Worm (Caenorhabditis elegans): ENCODE measurements around the gene C15C8.8.

The C15C8.8 gene

DNA sequence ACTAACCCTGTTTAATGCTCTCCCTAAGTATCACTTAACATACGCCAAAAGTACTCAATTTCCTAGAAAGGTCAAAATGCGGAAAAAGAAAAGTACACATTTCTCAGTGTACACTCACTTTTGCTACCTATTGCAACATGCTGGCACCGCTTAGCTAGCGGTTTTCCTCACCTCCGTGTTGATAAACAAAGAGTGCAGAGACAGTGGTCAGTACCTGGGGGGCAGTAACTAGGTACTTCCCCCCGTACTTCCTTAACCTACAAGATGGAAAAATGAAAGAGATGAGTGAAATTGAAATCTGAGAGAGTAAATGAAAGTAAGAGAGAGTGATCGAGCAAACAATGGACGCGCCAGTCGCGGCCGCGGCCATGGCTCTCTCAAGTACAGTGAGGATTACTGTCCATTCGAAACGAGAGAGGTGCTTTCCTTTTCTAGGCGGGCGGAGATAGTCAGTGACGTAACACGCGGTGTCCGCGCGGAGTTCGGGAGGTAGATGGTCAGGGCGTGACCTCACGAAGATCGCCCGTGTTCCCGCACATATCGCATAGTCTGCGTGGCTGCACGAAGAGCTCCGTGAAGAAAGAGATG lies 16.0 kb downstream of the C15C8.8 start, which contains the start of gene cky-1 (continued):
- TF ChIP-seq hlh-11 (tag; optimal IDR thresholded peaks at IDR 0.05) (peak; percentile 8), snpc-4 (tag; optimal IDR thresholded peaks at IDR 0.05) (no peak), nhr-102 (tag; optimal IDR thresholded peaks at IDR 0.05) (no peak), tag-97 (GFP tag; IDR thresholded peaks at IDR 0.05) (no peak), daf-19 (GFP tag; conservative IDR thresholded peaks at IDR 0.05) (0 out of 2 replicates have a peak, but pooled peaks have one; percentile 59)

DNA sequence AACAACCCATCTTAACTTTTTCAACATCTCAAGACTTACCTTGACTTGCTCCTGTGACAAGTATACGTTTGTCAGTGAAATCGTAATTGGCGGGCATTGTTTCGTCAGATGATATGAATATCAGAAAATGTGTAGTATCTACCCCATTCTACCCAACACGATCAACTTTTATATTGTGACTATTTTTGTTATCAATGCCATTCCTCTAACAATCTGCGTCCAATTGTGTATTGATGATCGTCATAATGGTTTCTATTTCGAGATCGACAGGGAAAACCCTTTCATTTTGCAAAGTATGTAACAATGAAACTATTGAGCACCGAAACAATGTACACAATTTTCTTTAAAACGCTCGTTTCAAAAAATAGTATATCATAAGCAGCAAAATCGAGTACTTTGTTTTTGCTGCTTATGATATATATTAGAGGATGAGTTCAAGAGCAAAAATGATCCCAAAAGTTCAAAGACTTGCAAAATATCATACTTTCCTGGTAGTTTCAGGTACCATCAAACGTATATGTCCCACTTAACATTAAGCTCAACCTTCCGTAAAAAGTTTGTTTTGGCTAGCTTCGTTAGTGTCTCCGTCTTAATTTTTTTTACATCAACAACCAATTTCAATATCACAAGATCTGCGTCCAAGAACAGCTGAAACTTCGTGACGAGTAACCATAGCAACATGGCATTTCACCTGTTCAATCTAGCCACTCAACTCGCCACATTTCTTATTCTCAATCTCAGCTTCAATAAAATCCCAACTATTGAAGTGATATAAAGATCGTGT lies 18.6 kb downstream of the C15C8.8 start, which contains the start of the genes dhs-21 and xbx-9:
TSS of gene dhs-21 (minus strand) at position 181 of the 784 bp plus-strand sequence.
TSS of gene xbx-9 (plus strand) at position 734 of the 784 bp plus-strand sequence.
- TF ChIP-seq mxl-3 (GFP tag; optimal IDR thresholded peaks at IDR 0.05) (peak; percentile 35), nhr-10 (tag; optimal IDR thresholded peaks at IDR 0.05) (peak; percentile 30), ceh-20 (GFP tag; IDR thresholded peaks at IDR 0.05) (no peak), dmd-6 (GFP tag; IDR thresholded peaks at IDR 0.05) (peak; percentile 53), daf-16 (GFP tag; optimal IDR thresholded peaks at IDR 0.05) (no peak), daf-16 (tag; optimal IDR thresholded peaks at IDR 0.05) (peak; percentile 64), nhr-6 (tag; optimal IDR thresholded peaks at IDR 0.05) (peak; percentile 62), ZK546.5 (tag; optimal IDR thresholded peaks at IDR 0.05) (no peak), unc-62 (GFP tag; optimal IDR thresholded peaks at IDR 0.05 in 1 of 2) (peak in 1 of 2 experiments; percentile 95), unc-62 (tag; optimal IDR thresholded peaks at IDR 0.05) (no peak), dmd-9 (GFP tag; IDR thresholded peaks at IDR 0.05) (no peak), lin-1 (GFP tag; IDR thresholded peaks at IDR 0.05) (0 out of 2 replicates have a peak, but pooled peaks have one; percentile 17), hlh-30 (tag; optimal IDR thresholded peaks at IDR 0.05; ENCODE audit: insufficient read depth) (peak; percentile 65), saeg-2 (GFP tag; IDR thresholded peaks at IDR 0.05) (no peak), hlh-11 (tag; optimal IDR thresholded peaks at IDR 0.05) (peak; percentile 54), zfp-2 (tag; optimal IDR thresholded peaks at IDR 0.05) (no peak), pqm-1 (tag; optimal IDR thresholded peaks at IDR 0.05) (peak; percentile 65), mes-2 (tag; optimal IDR thresholded peaks at IDR 0.05; ENCODE audit: poor library complexity, severe bottlenecking) (peak; percentile 19), nhr-28 (tag; optimal IDR thresholded peaks at IDR 0.05) (peak; percentile 92), nhr-77 (tag; optimal IDR thresholded peaks at IDR 0.05) (peak; percentile 51), T20F7.1 (GFP tag; optimal IDR thresholded peaks at IDR 0.05) (peak; percentile 56), dve-1 (tag; optimal IDR thresholded peaks at IDR 0.05; ENCODE audit: insufficient read depth) (peak; percentile 64), ztf-7 (tag; optimal IDR thresholded peaks at IDR 0.05) (peak; percentile 49)

DNA sequence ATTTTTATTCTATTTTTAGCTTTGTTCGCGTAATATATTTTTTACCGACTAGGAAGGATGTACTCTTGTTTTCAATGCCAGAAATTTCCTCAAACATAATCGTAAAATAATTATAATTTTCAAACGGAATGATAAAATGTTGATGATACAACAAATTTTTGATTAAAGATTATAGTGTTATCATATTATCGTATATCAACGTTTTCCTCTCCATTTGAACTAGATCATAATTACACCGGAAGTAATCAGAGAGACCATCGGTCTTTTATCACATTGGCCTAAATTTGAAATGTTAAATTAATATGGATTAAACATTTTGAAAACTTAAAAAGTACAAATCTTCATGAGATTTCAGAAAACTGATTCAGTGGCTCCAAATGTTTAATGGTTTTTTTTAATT lies 19.6 kb downstream of the C15C8.8 start:
- TF ChIP-seq dmd-8 (GFP tag; IDR thresholded peaks at IDR 0.05) (no peak), daf-16 (GFP tag; optimal IDR thresholded peaks at IDR 0.05) (no peak), daf-16 (tag; optimal IDR thresholded peaks at IDR 0.05) (peak; percentile 56), Y48G9A.11 (GFP tag; IDR thresholded peaks at IDR 0.05) (no peak), unc-62 (GFP tag; optimal IDR thresholded peaks at IDR 0.05 in 1 of 2) (no peak), unc-62 (tag; optimal IDR thresholded peaks at IDR 0.05) (no peak), duxl-1 (tag; optimal IDR thresholded peaks at IDR 0.05; ENCODE audit: poor library complexity) (no peak), pha-4 (GFP tag; IDR thresholded peaks at IDR 0.05) (no peak), pha-4 (tag; optimal IDR thresholded peaks at IDR 0.05) (no peak), zag-1 (tag; optimal IDR thresholded peaks at IDR 0.05) (no peak), F10B5.3 (tag; optimal IDR thresholded peaks at IDR 0.05) (no peak), ceh-82 (tag; optimal IDR thresholded peaks at IDR 0.05) (no peak), aly-2 (tag; optimal IDR thresholded peaks at IDR 0.05) (no peak), F26F4.8 (GFP tag; conservative IDR thresholded peaks at IDR 0.05) (no peak), D1046.2 (GFP tag; IDR thresholded peaks at IDR 0.05) (no peak), nhr-28 (tag; optimal IDR thresholded peaks at IDR 0.05) (peak; percentile 61), mep-1 (tag; optimal IDR thresholded peaks at IDR 0.05) (no peak), snpc-1.2 (GFP tag; IDR thresholded peaks at IDR 0.05) (no peak), nhr-48 (tag; optimal IDR thresholded peaks at IDR 0.05) (no peak), dpl-1 (GFP tag; optimal IDR thresholded peaks at IDR 0.05) (no peak), snpc-4 (tag; optimal IDR thresholded peaks at IDR 0.05) (no peak), ceh-62 (tag; optimal IDR thresholded peaks at IDR 0.05) (no peak), Y75B8A.6 (GFP tag; IDR thresholded peaks at IDR 0.05) (no peak), mdt-29 (GFP tag; IDR thresholded peaks at IDR 0.05) (no peak), nhr-11 (tag; optimal IDR thresholded peaks at IDR 0.05) (no peak), hmg-1.1 (GFP tag; IDR thresholded peaks at IDR 0.05) (no peak), ztf-7 (tag; optimal IDR thresholded peaks at IDR 0.05) (no peak)

Data from whole organism, L4 larva.